Worm (Caenorhabditis elegans): ENCODE data around the gene F35E8.2.

DNA sequence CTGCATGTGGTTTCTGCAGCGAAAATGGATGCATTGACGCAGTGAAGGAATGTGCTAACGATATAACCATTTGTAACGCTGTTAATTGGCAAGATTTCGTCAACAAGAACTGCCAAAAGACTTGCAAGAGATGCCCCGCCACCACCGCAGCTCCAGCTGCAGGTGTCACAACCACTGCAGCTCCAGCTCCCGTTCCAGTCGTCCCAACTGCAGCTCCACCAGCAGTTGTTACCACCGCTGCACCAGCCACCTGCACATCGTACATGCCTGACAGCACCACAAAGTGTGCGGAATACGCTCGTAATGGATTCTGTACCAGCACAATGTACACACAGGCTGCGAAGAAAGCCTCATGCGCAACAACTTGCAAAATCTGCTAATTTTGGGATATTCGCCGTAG is 7.2 kb downstream of the F35E8.2 start:
- TF ChIP-seq nhr-237 (tag; optimal IDR thresholded peaks at IDR 0.05) (no peak), bed-3 (GFP tag; optimal IDR thresholded peaks at IDR 0.05) (no peak), blmp-1 (tag; optimal IDR thresholded peaks at IDR 0.05) (no peak), unc-62 (GFP tag; optimal IDR thresholded peaks at IDR 0.05) (no peak), unc-39 (tag; optimal IDR thresholded peaks at IDR 0.05) (no peak), snpc-4 (tag; optimal IDR thresholded peaks at IDR 0.05) (no peak), pha-4 (tag; optimal IDR thresholded peaks at IDR 0.05) (no peak), mep-1 (tag; optimal IDR thresholded peaks at IDR 0.05) (no peak), elt-3 (tag; optimal IDR thresholded peaks at IDR 0.05) (no peak)
